Worm (Caenorhabditis elegans) whole organism, late embryonic: ENCODE data around the gene ruvb-2.
A peak's percentile ranks its signal among the peaks of the same experiment; 100 is the strongest.

Source experiments
- C08G9.2 ChIP-seq: sonication (generic microtip); optimal IDR thresholded peaks from 2 replicates; lab custom pipeline; 2016; ENCODE audit warnings: mild to moderate bottlenecking, missing genetic modification characterization, moderate library complexity, missing compliant biosample characterization
- K09A11.1 ChIP-seq: sonication (generic microtip); optimal IDR thresholded peaks from 2 replicates; lab custom pipeline; 2017; ENCODE audit warnings: antibody characterized with exemption, mild to moderate bottlenecking, missing genetic modification characterization, missing compliant biosample characterization; ENCODE audit not compliant: insufficient read depth
- T23F11.4 ChIP-seq: fragments of 200-800 bp; sonication (Bioruptor generic); optimal IDR thresholded peaks from 2 replicates; lab custom pipeline; 2018; ENCODE audit warnings: mild to moderate bottlenecking, missing genetic modification characterization, missing compliant biosample characterization
- ama-1 ChIP-seq: fragments of 150-350 bp; optimal IDR thresholded peaks from 2 replicates; lab custom pipeline; 2014
- ceh-18 ChIP-seq: sonication (generic microtip); optimal IDR thresholded peaks from 2 replicates; lab custom pipeline; 2016; ENCODE audit warnings: missing genetic modification characterization, missing compliant biosample characterization
- ceh-2 ChIP-seq: sonication (generic microtip); optimal IDR thresholded peaks from 2 replicates; lab custom pipeline; 2016; ENCODE audit warnings: missing genotype, missing genetic modification characterization, missing compliant biosample characterization
- ceh-9 ChIP-seq: sonication (generic microtip); optimal IDR thresholded peaks from 2 replicates; lab custom pipeline; 2016; ENCODE audit warnings: mild to moderate bottlenecking, missing genetic modification characterization, inconsistent platforms, missing compliant biosample characterization
- ets-4 ChIP-seq: sonication (generic microtip); optimal IDR thresholded peaks from 2 replicates; lab custom pipeline; 2016; ENCODE audit warnings: missing genetic modification characterization, missing compliant biosample characterization
- eyg-1 ChIP-seq: sonication (generic microtip); optimal IDR thresholded peaks from 2 replicates; lab custom pipeline; 2016; ENCODE audit warnings: missing genotype, missing genetic modification characterization, missing compliant biosample characterization
- fkh-6 ChIP-seq: sonication (generic microtip); optimal IDR thresholded peaks from 2 replicates; lab custom pipeline; 2016; ENCODE audit warnings: missing genetic modification characterization, missing compliant biosample characterization
- hlh-13 ChIP-seq: fragments of 200-800 bp; sonication (Bioruptor generic); optimal IDR thresholded peaks from 2 replicates; lab custom pipeline; 2018; ENCODE audit warnings: mild to moderate bottlenecking, missing genetic modification characterization, missing compliant biosample characterization
- hlh-30 ChIP-seq: sonication (generic microtip); optimal IDR thresholded peaks from 2 replicates; lab custom pipeline; 2017; ENCODE audit warnings: antibody characterized with exemption, missing genetic modification characterization, missing compliant biosample characterization; ENCODE audit not compliant: insufficient read depth
- hlh-8 ChIP-seq: sonication (generic microtip); optimal IDR thresholded peaks from 2 replicates; lab custom pipeline; 2016; ENCODE audit warnings: missing genotype, missing genetic modification characterization, missing compliant biosample characterization
- lim-6 ChIP-seq: sonication (generic microtip); optimal IDR thresholded peaks from 2 replicates; lab custom pipeline; 2016; ENCODE audit warnings: missing genetic modification characterization, missing compliant biosample characterization
- mec-3 ChIP-seq: sonication (generic microtip); optimal IDR thresholded peaks from 2 replicates; lab custom pipeline; 2016; ENCODE audit warnings: borderline replicate concordance, missing genetic modification characterization, missing compliant biosample characterization
- nhr-232 ChIP-seq: sonication (generic microtip); optimal IDR thresholded peaks from 2 replicates; lab custom pipeline; 2016; ENCODE audit warnings: missing genetic modification characterization, missing compliant biosample characterization
- odd-2 ChIP-seq: sonication (generic microtip); optimal IDR thresholded peaks from 2 replicates; lab custom pipeline; 2017; ENCODE audit warnings: antibody characterized with exemption, mild to moderate bottlenecking, missing genetic modification characterization, missing compliant biosample characterization
- pag-3 ChIP-seq: sonication (generic microtip); optimal IDR thresholded peaks from 2 replicates; lab custom pipeline; 2016; ENCODE audit warnings: missing compliant biosample characterization, missing genetic modification characterization, borderline replicate concordance
- pat-9 ChIP-seq: fragments of 200-800 bp; sonication (Bioruptor generic); optimal IDR thresholded peaks from 2 replicates; lab custom pipeline; 2018; ENCODE audit warnings: mild to moderate bottlenecking, missing genetic modification characterization, moderate library complexity, missing compliant biosample characterization
- pha-2 ChIP-seq: sonication (generic microtip); optimal IDR thresholded peaks from 2 replicates; lab custom pipeline; 2017; ENCODE audit warnings: mild to moderate bottlenecking, missing genetic modification characterization, missing compliant biosample characterization
- sdc-2 ChIP-seq: sonication (generic microtip); optimal IDR thresholded peaks from 2 replicates; lab custom pipeline; 2016; ENCODE audit warnings: missing genotype, missing genetic modification characterization, missing compliant biosample characterization
- sox-2 ChIP-seq: fragments of 200-800 bp; sonication (Bioruptor generic); IDR thresholded peaks from 2 replicates; pipeline ENCODE4 v1.3.6; 2022; ENCODE audit warnings: missing genetic modification reagents, missing genetic modification characterization, missing compliant biosample characterization
- tbx-2 ChIP-seq: sonication (generic microtip); optimal IDR thresholded peaks from 2 replicates; lab custom pipeline; 2016; ENCODE audit warnings: missing genetic modification characterization, missing compliant biosample characterization
- ttx-3 ChIP-seq: sonication (generic microtip); optimal IDR thresholded peaks from 2 replicates; lab custom pipeline; 2016; ENCODE audit warnings: missing genetic modification reagents, missing genetic modification characterization, missing compliant biosample characterization
- unc-3 ChIP-seq, 2 experiments: fragments of 200-800 bp in 1 of 2; sonication (Bioruptor generic) in 1 of 2; sonication (generic microtip) in 1 of 2; conservative IDR thresholded peaks in 1 of 2; optimal IDR thresholded peaks in 1 of 2; 2 replicates each; pipeline versions ENCODE4 v1.3.6 to Lab custom; 2016 to 2022; ENCODE audit warnings: missing compliant biosample characterization in 2 of 2, missing genetic modification characterization in 2 of 2, missing genetic modification reagents in 1 of 2
- ztf-16 ChIP-seq: sonication (generic microtip); optimal IDR thresholded peaks from 2 replicates; lab custom pipeline; 2017; ENCODE audit warnings: missing genetic modification characterization, missing compliant biosample characterization

ruvb-2 gene

DNA sequence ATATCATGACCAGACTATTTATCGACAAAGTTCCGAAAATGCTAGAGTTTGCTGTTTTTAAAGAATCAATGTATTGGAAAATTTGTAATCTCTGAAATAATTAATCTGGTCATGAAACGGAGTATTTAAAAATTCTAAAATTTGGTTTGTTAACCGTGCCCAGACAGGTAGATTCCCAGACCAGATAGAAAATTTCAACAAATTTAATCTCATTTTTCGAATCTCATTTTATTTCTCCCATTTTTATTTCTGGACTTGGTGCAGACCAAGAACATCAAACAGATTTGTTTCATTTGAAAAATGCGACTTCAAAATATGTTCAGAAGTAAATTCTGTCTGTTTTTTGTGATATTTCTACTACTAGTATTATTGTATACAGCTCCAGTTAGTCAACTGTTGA, 3.9 kb upstream of the ruvb-2 start, which contains the start of gene T22D1.1:
TSS of gene T22D1.1 (plus strand) at position 301 of the 400 bp plus-strand sequence.
- TF ChIP-seq hlh-30 (tag; lab: Kevin White, UChicago) (no peak), eyg-1 (tag; lab: Kevin White, UChicago) (no peak), fkh-6 (tag; lab: Kevin White, UChicago) (no peak), odd-2 (tag; lab: Kevin White, UChicago) (no peak), ceh-18 (tag; lab: Kevin White, UChicago) (no peak), pat-9 (tag; lab: Kevin White, UChicago) (no peak), ttx-3 (no peak), sdc-2 (tag; lab: Kevin White, UChicago) (no peak)

DNA sequence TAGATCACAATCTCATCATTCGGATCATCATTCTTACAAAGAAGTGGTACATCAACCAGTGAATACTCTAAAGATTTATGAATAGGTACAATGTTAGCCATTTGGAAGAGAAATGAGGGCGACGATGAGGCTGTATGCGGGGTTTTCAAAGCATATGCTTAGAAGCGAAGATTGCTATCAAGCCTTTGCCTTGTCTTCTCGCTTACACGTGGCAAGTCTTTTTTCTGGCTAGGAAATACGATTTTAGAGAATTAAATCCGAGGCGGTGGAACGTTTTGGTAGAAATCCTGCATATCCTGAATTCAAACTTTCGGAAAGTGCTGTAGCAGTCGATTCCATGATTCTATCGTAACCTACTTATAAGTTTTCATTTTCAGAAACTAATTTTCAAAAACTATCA, 857 bp upstream of the ruvb-2 start, which contains the start of gene T22D1.18:
TSS of gene T22D1.18 (minus strand) at position 101 of the 400 bp plus-strand sequence.
- TF ChIP-seq hlh-8 (tag; lab: Kevin White, UChicago) (no peak), K09A11.1 (no peak), hlh-30 (tag; lab: Kevin White, UChicago) (no peak), hlh-13 (GFP tag; lab: Kevin White, UChicago) (no peak), ama-1 (no peak), fkh-6 (tag; lab: Kevin White, UChicago) (no peak), T23F11.4 (GFP tag; lab: Kevin White, UChicago) (no peak), unc-3 (GFP tag; conservative IDR thresholded peaks at IDR 0.05; lab: Robert Waterston, UW) (no peak), unc-3 (tag; optimal IDR thresholded peaks at IDR 0.05; lab: Kevin White, UChicago) (no peak), sox-2 (GFP tag; lab: Robert Waterston, UW) (no peak), tbx-2 (tag; lab: Kevin White, UChicago) (no peak), lim-6 (tag; lab: Kevin White, UChicago) (no peak), ztf-16 (tag; lab: Kevin White, UChicago) (no peak)

DNA sequence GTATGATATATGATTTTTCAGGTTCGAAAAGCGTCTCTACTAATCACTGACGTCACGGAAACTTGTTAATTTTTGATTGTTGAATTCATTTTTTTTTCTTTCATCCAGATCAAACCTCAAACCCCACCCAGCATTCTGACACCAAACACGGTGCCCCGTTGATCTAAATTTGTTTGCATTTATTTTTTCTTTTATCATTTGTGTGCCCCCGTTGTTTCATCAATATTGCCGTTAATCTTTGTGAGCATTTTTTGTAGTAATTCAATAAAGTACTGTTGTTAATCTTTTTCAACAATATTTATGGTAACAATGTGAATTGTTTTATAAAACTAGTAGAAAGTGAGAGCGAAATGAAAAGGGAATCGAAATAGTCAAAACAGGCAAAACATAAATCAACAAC, 2.4 kb downstream of the ruvb-2 start:
- TF ChIP-seq pha-2 (tag; lab: Kevin White, UChicago) = no peak
- TF ChIP-seq tbx-2 (tag; lab: Kevin White, UChicago) = no peak
- TF ChIP-seq ets-4 (tag; lab: Kevin White, UChicago) = no peak
- TF ChIP-seq odd-2 (tag; lab: Kevin White, UChicago) = no peak
- TF ChIP-seq, all 69 proteins: peak for 0

DNA sequence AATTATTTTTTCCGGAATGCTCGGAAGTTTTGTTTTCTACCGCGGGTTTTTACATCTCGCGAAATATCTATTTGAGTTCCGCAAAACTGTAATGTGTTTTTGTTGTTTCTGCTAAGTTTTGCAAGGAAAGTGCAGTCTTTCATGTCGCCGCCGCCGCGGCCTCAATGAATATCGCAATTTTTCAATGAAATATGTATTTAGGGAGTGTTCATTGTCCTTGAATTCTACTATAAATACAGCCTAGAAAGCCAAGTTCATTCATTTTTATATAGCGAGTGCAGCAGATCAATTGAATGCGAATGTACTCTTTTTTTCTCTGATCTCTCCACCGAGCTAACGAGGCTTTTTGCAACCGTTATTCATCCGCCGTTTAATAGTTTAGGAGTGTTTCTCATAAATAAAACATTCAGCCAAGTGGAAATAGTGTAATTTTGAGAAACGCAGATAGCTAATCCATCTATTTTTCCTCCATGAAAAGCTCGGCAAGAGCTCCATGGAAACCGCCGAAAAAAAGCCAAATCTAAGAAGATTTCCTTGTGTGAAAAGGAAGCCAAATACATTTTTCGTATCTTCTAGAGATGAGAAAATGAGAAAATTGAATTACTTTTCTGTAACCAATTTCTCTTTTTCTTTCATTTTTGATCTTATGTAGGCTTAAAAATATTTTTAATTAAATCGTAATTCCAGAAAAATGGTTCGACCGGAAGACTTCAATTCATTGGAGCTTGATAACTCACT, 6.2 kb downstream of the ruvb-2 start, which contains the start of gene T22D1.3:
TSS of gene T22D1.3 (plus strand) at position 688 of the 738 bp plus-strand sequence.
- peak; percentile 28 for TF ChIP-seq ama-1
- TF ChIP-seq ztf-16 (tag; lab: Kevin White, UChicago) = no peak
- TF ChIP-seq, all 69 proteins: peak for 1

DNA sequence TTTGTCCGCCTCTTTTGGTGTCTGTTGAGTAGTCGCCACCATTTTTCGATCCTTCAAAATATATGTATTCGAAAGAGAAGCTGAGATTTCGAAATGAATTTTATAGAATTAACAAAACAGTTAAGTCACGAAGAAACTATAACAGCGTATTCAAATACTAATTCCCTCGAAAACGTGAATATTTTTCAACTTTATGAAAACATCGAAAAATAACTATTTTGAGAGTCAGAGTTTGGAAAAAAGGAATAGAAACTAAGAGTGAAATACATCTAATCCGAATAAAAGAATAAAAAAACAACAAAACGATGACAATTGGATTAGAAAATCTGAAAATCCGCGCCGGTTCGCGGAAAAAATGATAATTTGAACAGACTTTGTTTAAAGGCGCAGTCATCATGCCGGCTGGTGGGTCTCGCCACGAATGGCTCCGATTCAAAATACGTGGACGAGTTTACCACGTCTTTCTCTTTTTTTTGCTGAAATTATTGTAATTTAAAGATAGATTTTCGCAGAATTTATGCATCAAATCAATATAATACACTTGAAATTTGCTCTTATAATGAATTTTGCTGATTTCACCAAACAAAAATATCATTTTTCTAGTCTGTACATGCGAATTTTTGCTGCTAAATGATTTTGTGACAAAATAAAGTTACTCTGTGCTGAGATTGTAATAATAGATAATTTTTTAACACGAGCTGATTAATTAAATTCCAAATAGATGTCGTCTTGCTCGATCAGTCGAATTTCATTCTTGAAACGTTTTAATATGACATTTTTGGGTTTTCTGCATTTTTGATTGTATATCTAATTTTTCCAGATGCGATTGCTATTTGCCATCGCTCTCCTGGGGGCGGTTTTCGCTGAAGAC, 9.1 kb downstream of the ruvb-2 start, which contains the start of the genes rpn-1 and ribo-1:
TSS of gene rpn-1 (minus strand) at position 51 of the 871 bp plus-strand sequence.
TSS of gene ribo-1 (plus strand) at position 821 of the 871 bp plus-strand sequence.
- TF ChIP-seq pag-3 (tag; lab: Kevin White, UChicago) = no peak
- no peak for TF ChIP-seq ceh-9 (tag; lab: Kevin White, UChicago)

DNA sequence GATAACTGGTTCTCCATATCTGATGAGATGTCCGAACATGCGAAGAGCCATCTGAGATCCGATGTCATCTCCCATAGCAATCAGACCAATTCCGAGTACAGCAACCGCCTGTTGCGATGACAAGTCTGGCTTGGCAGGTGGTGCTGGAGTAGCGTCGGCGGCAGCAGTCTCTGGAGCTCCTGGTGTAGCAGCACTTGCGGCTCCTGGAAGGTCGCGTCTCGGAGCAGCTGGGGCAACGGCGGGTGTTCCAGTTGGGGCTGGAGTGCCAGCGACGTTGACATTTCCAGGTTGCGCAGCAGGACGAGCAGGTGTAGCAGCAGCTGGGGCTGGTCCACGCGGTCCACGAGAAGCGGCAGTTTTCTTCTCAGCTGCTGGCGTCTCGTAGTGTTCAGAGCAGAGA, 11.7 kb downstream of the ruvb-2 start:
- no peak for TF ChIP-seq nhr-232 (tag; lab: Kevin White, UChicago)
- TF ChIP-seq C08G9.2 = peak; percentile 28
- TF ChIP-seq pha-2 (tag; lab: Kevin White, UChicago) = no peak
- peak; percentile 24 for TF ChIP-seq mec-3
- TF ChIP-seq ceh-2 (tag; lab: Kevin White, UChicago) = no peak
